Worm (Caenorhabditis elegans): ENCODE data around the gene nhr-60.

The nhr-60 gene

ce11 chrV:15796087-15796486 lies 23.0 kb upstream of the nhr-60 start, which contains the start of gene nhr-223:
TSS of gene nhr-223 (plus strand) at chrV:15796387.
- TF ChIP-seq lin-13 (GFP tag; optimal IDR thresholded peaks at IDR 0.05) (no peak), nhr-23 (tag; optimal IDR thresholded peaks at IDR 0.05) (no peak), nhr-21 (tag; optimal IDR thresholded peaks at IDR 0.05) (no peak), mdl-1 (tag; optimal IDR thresholded peaks at IDR 0.05) (no peak), blmp-1 (tag; optimal IDR thresholded peaks at IDR 0.05; ENCODE audit: insufficient read depth) (no peak), elt-3 (tag; optimal IDR thresholded peaks at IDR 0.05) (no peak), nhr-237 (tag; optimal IDR thresholded peaks at IDR 0.05) (no peak), R02D3.7 (tag; optimal IDR thresholded peaks at IDR 0.05) (no peak), unc-55 (GFP tag; optimal IDR thresholded peaks at IDR 0.05) (no peak), aly-2 (tag; optimal IDR thresholded peaks at IDR 0.05) (no peak), ztf-11 (tag; optimal IDR thresholded peaks at IDR 0.05) (no peak), unc-62 (GFP tag; optimal IDR thresholded peaks at IDR 0.05) (no peak), Y55F3AM.14 (GFP tag; optimal IDR thresholded peaks at IDR 0.05) (no peak), nhr-6 (tag; optimal IDR thresholded peaks at IDR 0.05) (no peak), sma-9 (GFP tag; optimal IDR thresholded peaks at IDR 0.05) (no peak), sma-9 (tag; optimal IDR thresholded peaks at IDR 0.05) (no peak), nhr-12 (tag; optimal IDR thresholded peaks at IDR 0.05) (no peak), C34F6.9 (tag; optimal IDR thresholded peaks at IDR 0.05) (no peak), peb-1 (tag; optimal IDR thresholded peaks at IDR 0.05) (no peak), fos-1 (tag; optimal IDR thresholded peaks at IDR 0.05) (no peak)

- no peak for TF ChIP-seq unc-62 (GFP tag; optimal IDR thresholded peaks at IDR 0.05)
- TF ChIP-seq lin-13 (GFP tag; optimal IDR thresholded peaks at IDR 0.05): no peak
- TF ChIP-seq nhr-6 (tag; optimal IDR thresholded peaks at IDR 0.05): no peak
- no peak for TF ChIP-seq unc-39 (tag; optimal IDR thresholded peaks at IDR 0.05)
- TF ChIP-seq alr-1 (tag; optimal IDR thresholded peaks at IDR 0.05): no peak
- no peak for TF ChIP-seq sma-3 (GFP tag; optimal IDR thresholded peaks at IDR 0.05)
- no peak for TF ChIP-seq nhr-25 (tag; optimal IDR thresholded peaks at IDR 0.05)
- TF ChIP-seq blmp-1 (tag; optimal IDR thresholded peaks at IDR 0.05; ENCODE audit: insufficient read depth): no peak
- TF ChIP-seq R02D3.7 (tag; optimal IDR thresholded peaks at IDR 0.05): no peak
Measured at ce11 chrV:15793270-15793669, 20.2 kb upstream of the nhr-60 start, which contains the start of gene T26E4.7. TSS of gene T26E4.7 (plus strand) at chrV:15793570.

- TF ChIP-seq crh-2 (tag; optimal IDR thresholded peaks at IDR 0.05) (no peak), nhr-6 (tag; optimal IDR thresholded peaks at IDR 0.05) (no peak), nhr-25 (tag; optimal IDR thresholded peaks at IDR 0.05) (no peak), nhr-23 (tag; optimal IDR thresholded peaks at IDR 0.05) (no peak), aly-2 (tag; optimal IDR thresholded peaks at IDR 0.05) (no peak), C34F6.9 (tag; optimal IDR thresholded peaks at IDR 0.05) (no peak), elt-1 (tag; optimal IDR thresholded peaks at IDR 0.05) (no peak), nhr-129 (tag; optimal IDR thresholded peaks at IDR 0.05) (no peak), R02D3.7 (tag; optimal IDR thresholded peaks at IDR 0.05) (no peak), mab-5 (tag; optimal IDR thresholded peaks at IDR 0.05) (no peak), ZK546.5 (tag; optimal IDR thresholded peaks at IDR 0.05) (no peak), lin-11 (tag; optimal IDR thresholded peaks at IDR 0.05) (no peak), nhr-11 (tag; optimal IDR thresholded peaks at IDR 0.05) (no peak), sma-3 (GFP tag; optimal IDR thresholded peaks at IDR 0.05) (no peak), ama-1 (optimal IDR thresholded peaks at IDR 0.05) (no peak), nhr-77 (tag; optimal IDR thresholded peaks at IDR 0.05) (no peak)
Measured at ce11 chrV:15792409-15792808, 19.4 kb upstream of the nhr-60 start, which contains the start of gene T26E4.4. TSS of gene T26E4.4 (minus strand) at chrV:15792509.

ce11 chrV:15782494-15782893 lies 9.5 kb upstream of the nhr-60 start, which contains the start of gene T26E4.3:
TSS of gene T26E4.3 (plus strand) at chrV:15782794.
- TF ChIP-seq lsy-2 (tag; optimal IDR thresholded peaks at IDR 0.05) (no peak), blmp-1 (tag; optimal IDR thresholded peaks at IDR 0.05; ENCODE audit: insufficient read depth) (no peak), nhr-6 (tag; optimal IDR thresholded peaks at IDR 0.05) (no peak), ztf-11 (tag; optimal IDR thresholded peaks at IDR 0.05) (no peak), snpc-4 (tag; optimal IDR thresholded peaks at IDR 0.05) (no peak), F13H6.1 (tag; optimal IDR thresholded peaks at IDR 0.05) (no peak), mab-5 (tag; optimal IDR thresholded peaks at IDR 0.05) (no peak), sma-3 (GFP tag; optimal IDR thresholded peaks at IDR 0.05) (no peak), peb-1 (tag; optimal IDR thresholded peaks at IDR 0.05) (no peak), unc-39 (tag; optimal IDR thresholded peaks at IDR 0.05) (no peak), dmd-4 (tag; optimal IDR thresholded peaks at IDR 0.05) (no peak), nhr-21 (tag; optimal IDR thresholded peaks at IDR 0.05) (no peak), ztf-1 (GFP tag; conservative IDR thresholded peaks at IDR 0.05) (no peak), mbf-1 (tag; optimal IDR thresholded peaks at IDR 0.05) (no peak), Y55F3AM.14 (GFP tag; optimal IDR thresholded peaks at IDR 0.05) (no peak), crh-2 (tag; optimal IDR thresholded peaks at IDR 0.05) (no peak), nhr-129 (tag; optimal IDR thresholded peaks at IDR 0.05) (no peak), sma-9 (GFP tag; optimal IDR thresholded peaks at IDR 0.05) (no peak), sma-9 (tag; optimal IDR thresholded peaks at IDR 0.05) (no peak), aly-2 (tag; optimal IDR thresholded peaks at IDR 0.05) (no peak)
